Fruit fly (Drosophila melanogaster): Measurements from ENCODE around the gene CG6565.

DNA sequence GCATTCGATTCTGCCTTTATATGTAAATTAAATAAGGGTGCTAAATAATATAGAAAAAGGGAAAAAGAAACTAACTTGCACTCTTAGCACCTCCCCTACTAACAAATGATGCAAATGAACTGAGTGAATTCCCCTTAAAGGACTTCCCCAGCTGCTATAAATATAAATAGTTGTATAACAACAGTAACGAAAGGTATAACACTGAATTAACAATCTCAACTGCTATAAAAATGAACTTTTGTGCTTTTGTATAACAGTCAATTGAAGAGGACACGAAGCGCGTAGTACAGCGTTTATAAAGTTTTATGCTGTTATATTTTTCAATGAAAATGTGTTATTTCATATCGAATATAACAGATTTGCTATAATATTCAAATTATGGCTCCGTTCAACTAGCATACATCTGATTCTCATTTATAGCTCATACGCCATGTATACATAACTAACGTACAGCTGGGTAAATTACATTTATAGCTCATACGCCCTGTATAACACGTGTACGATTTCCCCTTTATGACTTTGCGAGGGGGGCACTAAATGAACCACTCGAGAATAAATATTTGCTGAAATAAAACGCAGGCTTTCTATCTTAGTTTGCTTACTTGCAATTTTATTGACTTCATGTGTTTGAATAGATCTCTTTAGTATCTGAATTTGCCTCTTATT lies 24.4 kb upstream of the CG6565 start:
- TF ChIP-seq psq (optimal IDR thresholded peaks at IDR 0.05) (no peak), insv (optimal IDR thresholded peaks at IDR 0.05) (no peak), h (optimal IDR thresholded peaks at IDR 0.05) (no peak), Myc (optimal IDR thresholded peaks at IDR 0.05) (no peak)
